Worm (Caenorhabditis elegans): ENCODE measurements around the gene cyp-42A1.

ce11 chrV:18900437-18900836 is 11.4 kb upstream of the cyp-42A1 start, which contains the start of gene nhr-243:
- TF ChIP-seq elt-2 (tag; optimal IDR thresholded peaks at IDR 0.05) (no peak), pqm-1 (tag; optimal IDR thresholded peaks at IDR 0.05) (no peak), fos-1 (tag; optimal IDR thresholded peaks at IDR 0.05) (no peak), nhr-12 (tag; optimal IDR thresholded peaks at IDR 0.05) (no peak), zag-1 (tag; optimal IDR thresholded peaks at IDR 0.05) (no peak), ceh-16 (tag; optimal IDR thresholded peaks at IDR 0.05) (no peak), elt-1 (tag; optimal IDR thresholded peaks at IDR 0.05) (no peak), nhr-77 (tag; optimal IDR thresholded peaks at IDR 0.05) (no peak), ama-1 (optimal IDR thresholded peaks at IDR 0.05) (no peak), unc-62 (GFP tag; optimal IDR thresholded peaks at IDR 0.05) (no peak), R02D3.7 (tag; optimal IDR thresholded peaks at IDR 0.05) (no peak), pha-4 (tag; optimal IDR thresholded peaks at IDR 0.05) (no peak), fkh-10 (GFP tag; optimal IDR thresholded peaks at IDR 0.05) (no peak)

Data from whole organism, L3 larva.